Worm (Caenorhabditis elegans): ENCODE results near the gene F28H7.2.
A peak's percentile ranks its signal among the peaks of the same experiment; 100 is the strongest.

The F28H7.2 gene

ce11 chrV:10792775-10793174 lies 45.1 kb downstream of the F28H7.2 start, which contains the start of gene D1054.10:
TSS of gene D1054.10 (minus strand) at chrV:10792875.
- no peak for TF ChIP-seq xnd-1 (tag; optimal IDR thresholded peaks at IDR 0.05)
- no peak for TF ChIP-seq egrh-3 (GFP tag; IDR thresholded peaks at IDR 0.05)
- no peak for TF ChIP-seq snpc-3.4 (tag; optimal IDR thresholded peaks at IDR 0.05)
- no peak for TF ChIP-seq ztf-3 (GFP tag; optimal IDR thresholded peaks at IDR 0.05)
- no peak for TF ChIP-seq ztf-26 (tag; optimal IDR thresholded peaks at IDR 0.05)
- no peak for TF ChIP-seq bed-1 (GFP tag; IDR thresholded peaks at IDR 0.05)
- TF ChIP-seq snpc-4 (GFP tag; optimal IDR thresholded peaks at IDR 0.05), result no peak
- no peak for TF ChIP-seq snpc-4 (tag; optimal IDR thresholded peaks at IDR 0.05)
- no peak for TF ChIP-seq T26A5.8 (tag; optimal IDR thresholded peaks at IDR 0.05)
- no peak for TF ChIP-seq cebp-2 (GFP tag; IDR thresholded peaks at IDR 0.05)
- TF ChIP-seq F52B5.7 (tag; optimal IDR thresholded peaks at IDR 0.05), result no peak
- no peak for TF ChIP-seq F49E8.2 (tag; optimal IDR thresholded peaks at IDR 0.05; ENCODE audit: insufficient read depth)
- TF ChIP-seq Y53F4B.3 (GFP tag; IDR thresholded peaks at IDR 0.05), result no peak
- TF ChIP-seq Y79H2A.3 (GFP tag; conservative IDR thresholded peaks at IDR 0.05), result no peak
- no peak for TF ChIP-seq K12H6.12 (tag; optimal IDR thresholded peaks at IDR 0.05)
- TF ChIP-seq lir-1 (GFP tag; conservative IDR thresholded peaks at IDR 0.05), result no peak

ce11 chrV:10793498-10793897 lies 45.8 kb downstream of the F28H7.2 start, which contains the start of gene ule-3:
TSS of gene ule-3 (plus strand) at chrV:10793798.
- TF ChIP-seq madf-6 (GFP tag; IDR thresholded peaks at IDR 0.05), result no peak
- no peak for TF ChIP-seq egl-18 (GFP tag; IDR thresholded peaks at IDR 0.05)
- TF ChIP-seq pbrm-1 (GFP tag; IDR thresholded peaks at IDR 0.05), result no peak

- TF ChIP-seq attf-3 (GFP tag; conservative IDR thresholded peaks at IDR 0.05) (0 out of 2 replicates have a peak, but pooled peaks have one; percentile 31), egrh-3 (GFP tag; IDR thresholded peaks at IDR 0.05) (peak; percentile 56; the same call in 1 of the 2 replicates), nfyb-1 (GFP tag; IDR thresholded peaks at IDR 0.05) (no peak), ceh-58 (GFP tag; IDR thresholded peaks at IDR 0.05) (0 out of 2 replicates have a peak, but pooled peaks have one; percentile 61)
These were observed 46.8 kb downstream of the F28H7.2 start for ce11 chrV:10794463-10794862.

- TF ChIP-seq ccch-3 (GFP tag; optimal IDR thresholded peaks at IDR 0.05) (no peak), nhr-179 (tag; optimal IDR thresholded peaks at IDR 0.05) (no peak)
These were observed 47.8 kb downstream of the F28H7.2 start, which contains the start of gene D1054.19 for ce11 chrV:10795494-10795893. TSS of gene D1054.19 (plus strand) at chrV:10795794.

ce11 chrV:10798090-10798489 lies 50.4 kb downstream of the F28H7.2 start, which contains the start of gene srh-184:
TSS of gene srh-184 (minus strand) at chrV:10798190.
- TF ChIP-seq ZK185.1 (tag; optimal IDR thresholded peaks at IDR 0.05; ENCODE audit: poor library complexity, severe bottlenecking) (no peak), lsy-27 (tag; optimal IDR thresholded peaks at IDR 0.05; ENCODE audit: borderline replicate concordance, insufficient read depth) (no peak), lag-1 (GFP tag; IDR thresholded peaks at IDR 0.05) (no peak), F49E8.2 (tag; optimal IDR thresholded peaks at IDR 0.05; ENCODE audit: insufficient read depth) (no peak), ztf-22 (GFP tag; optimal IDR thresholded peaks at IDR 0.05) (no peak), attf-6 (GFP tag; IDR thresholded peaks at IDR 0.05) (no peak), gei-17 (GFP tag; optimal IDR thresholded peaks at IDR 0.05) (no peak), snpc-1.1 (tag; optimal IDR thresholded peaks at IDR 0.05; ENCODE audit: insufficient read depth) (no peak), mel-28 (tag; optimal IDR thresholded peaks at IDR 0.05; ENCODE audit: borderline replicate concordance) (no peak), hlh-12 (tag; optimal IDR thresholded peaks at IDR 0.05) (no peak), ztf-28 (GFP tag; IDR thresholded peaks at IDR 0.05) (no peak), C06A6.2 (GFP tag; conservative IDR thresholded peaks at IDR 0.05) (no peak)
